Fruit fly (Drosophila melanogaster): ENCODE measurements around the gene CG43725.

DNA sequence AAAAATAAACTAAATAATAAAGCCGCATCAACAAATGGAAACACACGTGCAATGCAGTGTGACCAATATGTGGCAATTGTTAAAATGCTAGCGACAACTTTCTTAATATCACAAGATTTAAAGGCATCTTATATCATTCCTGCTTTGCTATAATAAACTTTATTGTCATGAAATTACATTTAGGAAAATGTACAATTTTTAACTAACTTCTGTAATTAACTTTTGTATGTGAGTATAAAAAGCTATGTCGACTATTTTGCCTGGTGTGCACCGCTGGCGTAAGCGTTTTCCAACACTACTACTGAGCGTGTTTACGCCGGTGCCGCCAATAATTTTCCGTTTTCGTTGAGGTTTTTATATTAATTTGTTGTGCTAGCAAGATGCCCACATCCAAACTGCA, 48.2 kb downstream of the CG43725 start, which contains the start of the genes Csl4 and Nup160:
- TF ChIP-seq ovo (GFP tag; optimal IDR thresholded peaks at IDR 0.05) (peak; percentile 54), CG12768 (GFP tag; optimal IDR thresholded peaks at IDR 0.05) (peak; percentile 80), CG14711 (tag; optimal IDR thresholded peaks at IDR 0.05) (peak; percentile 77), pad (GFP tag; optimal IDR thresholded peaks at IDR 0.05) (peak; percentile 66), Hr96 (GFP tag; optimal IDR thresholded peaks at IDR 0.05) (peak; percentile 82), Clk (GFP tag; optimal IDR thresholded peaks at IDR 0.05) (no peak), kay (GFP tag; ENCODE audit: borderline replicate concordance) (no peak), tj (GFP tag; optimal IDR thresholded peaks at IDR 0.05) (peak; percentile 44), CG33017 (tag; optimal IDR thresholded peaks at IDR 0.05) (peak; percentile 74), Crg-1 (GFP tag; optimal IDR thresholded peaks at IDR 0.05) (peak; percentile 89), cnc (optimal IDR thresholded peaks at IDR 0.05) (no peak), CG7045 (GFP tag; optimal IDR thresholded peaks at IDR 0.05) (peak; percentile 30)
